Fruit fly (Drosophila melanogaster) whole organism, adult: ENCODE results near the gene CG10098.

ENCODE experiments used
- CG11617 ChIP-seq: fragments of 200-800 bp; sonication (Bioruptor generic); optimal IDR thresholded peaks from 2 replicates; lab custom pipeline; 2017; ENCODE audit warnings: mild to moderate bottlenecking, missing biosample characterization, missing genetic modification reagents, missing genetic modification characterization
- CG12768 ChIP-seq: fragments of 200-800 bp; sonication (Bioruptor generic); optimal IDR thresholded peaks from 2 replicates; lab custom pipeline; 2017; ENCODE audit warnings: missing biosample characterization, missing genetic modification characterization, mild to moderate bottlenecking, moderate library complexity, missing genetic modification reagents
- CG14711 ChIP-seq: fragments of 200-800 bp; sonication (Bioruptor generic); optimal IDR thresholded peaks from 2 replicates; lab custom pipeline; 2018; ENCODE audit warnings: missing biosample characterization, mild to moderate bottlenecking, missing genetic modification characterization, moderate library complexity
- CG1620 ChIP-seq: fragments of 200-800 bp; sonication (Bioruptor generic); optimal IDR thresholded peaks from 2 replicates; lab custom pipeline; 2016; ENCODE audit warnings: missing biosample characterization, missing genetic modification characterization
- CG33017 ChIP-seq: fragments of 200-800 bp; sonication (Bioruptor generic); optimal IDR thresholded peaks from 2 replicates; lab custom pipeline; 2018; ENCODE audit warnings: missing biosample characterization, mild to moderate bottlenecking, missing genetic modification characterization, moderate library complexity
- CG5204 ChIP-seq: fragments of 200-800 bp; sonication (Bioruptor generic); optimal IDR thresholded peaks from 2 replicates; lab custom pipeline; 2016; ENCODE audit warnings: missing biosample characterization, missing genetic modification characterization
- CG7045 ChIP-seq: fragments of 200-800 bp; sonication (Bioruptor generic); optimal IDR thresholded peaks from 2 replicates; lab custom pipeline; 2017; ENCODE audit warnings: missing biosample characterization, mild to moderate bottlenecking, missing genetic modification characterization
- CG7101 ChIP-seq: fragments of 200-800 bp; sonication (Bioruptor generic); optimal IDR thresholded peaks from 2 replicates; lab custom pipeline; 2018; ENCODE audit warnings: missing biosample characterization, mild to moderate bottlenecking, missing genetic modification characterization, moderate library complexity
- Clk ChIP-seq: fragments of 200-800 bp; sonication (Bioruptor generic); optimal IDR thresholded peaks from 2 replicates; lab custom pipeline; 2017; ENCODE audit warnings: missing biosample characterization, missing genetic modification characterization
- Crg-1 ChIP-seq: fragments of 200-800 bp; sonication (Bioruptor generic); optimal IDR thresholded peaks from 2 replicates; lab custom pipeline; 2016; ENCODE audit warnings: missing biosample characterization, missing genetic modification characterization
- Hr96 ChIP-seq: fragments of 200-800 bp; sonication (Bioruptor generic); optimal IDR thresholded peaks from 2 replicates; lab custom pipeline; 2016; ENCODE audit warnings: missing biosample characterization, missing genetic modification characterization
- Mnt ChIP-seq: fragments of 200-800 bp; sonication (Bioruptor generic); optimal IDR thresholded peaks from 2 replicates; lab custom pipeline; 2016; ENCODE audit warnings: missing biosample characterization, mild to moderate bottlenecking, missing genetic modification characterization
- bab1 ChIP-seq: fragments of 200-800 bp; sonication (Bioruptor generic); optimal IDR thresholded peaks from 3 replicates; lab custom pipeline; 2019; ENCODE audit warnings: missing biosample characterization, mild to moderate bottlenecking, missing genetic modification characterization, moderate library complexity
- cic ChIP-seq: fragments of 200-800 bp; sonication (Bioruptor generic); optimal IDR thresholded peaks from 2 replicates; lab custom pipeline; 2017; ENCODE audit warnings: missing biosample characterization, mild to moderate bottlenecking, missing genetic modification characterization, moderate library complexity
- cnc ChIP-seq, 2 experiments: fragments of >200 bp; optimal IDR thresholded peaks; 2 replicates each; lab custom pipeline; 2017
- kay ChIP-seq: fragments of 200-800 bp; sonication (Bioruptor generic); peaks from one replicate; lab custom pipeline; 2016; ENCODE audit warnings: missing biosample characterization, missing genetic modification characterization, borderline replicate concordance
- ovo ChIP-seq: fragments of 200-800 bp; sonication (Bioruptor generic); optimal IDR thresholded peaks from 2 replicates; lab custom pipeline; 2016; ENCODE audit warnings: missing biosample characterization, missing genetic modification characterization
- pad ChIP-seq: fragments of 200-800 bp; sonication (Bioruptor generic); optimal IDR thresholded peaks from 3 replicates; lab custom pipeline; 2017; ENCODE audit warnings: missing biosample characterization, missing genetic modification characterization, mild to moderate bottlenecking, moderate library complexity, missing genetic modification reagents
- tj ChIP-seq: fragments of 200-800 bp; sonication (Bioruptor generic); optimal IDR thresholded peaks from 3 replicates; lab custom pipeline; 2017; ENCODE audit warnings: missing biosample characterization, mild to moderate bottlenecking, missing genetic modification characterization, moderate library complexity
- toe ChIP-seq: fragments of 200-800 bp; sonication (Bioruptor generic); optimal IDR thresholded peaks from 2 replicates; lab custom pipeline; 2016; ENCODE audit warnings: missing biosample characterization, missing genetic modification characterization

The CG10098 gene

dm6 chr3R:7080157-7080916 is 44.0 kb upstream of the CG10098 start, which contains the start of gene Ref1:
Gene Ref1 (minus strand): TSS chr3R:7080387.
- TF ChIP-seq toe (GFP tag; lab: Kevin White, UChicago), result no peak
- TF ChIP-seq Mnt (GFP tag; lab: Kevin White, UChicago), result peak; percentile 19
- no peak for TF ChIP-seq tj (GFP tag; lab: Kevin White, UChicago)
- no peak for TF ChIP-seq pad (GFP tag; lab: Kevin White, UChicago)
- TF ChIP-seq Crg-1, result no peak
- TF ChIP-seq bab1 (GFP tag; lab: Kevin White, UChicago), result peak; percentile 9
- no peak for TF ChIP-seq Clk (GFP tag; lab: Kevin White, UChicago)
- no peak for TF ChIP-seq CG7045 (GFP tag; lab: Kevin White, UChicago)
- TF ChIP-seq CG7101 (tag; lab: Kevin White, UChicago), result peak; percentile 4
- no peak for TF ChIP-seq cic (GFP tag; lab: Kevin White, UChicago)
- TF ChIP-seq CG1620 (GFP tag; lab: Kevin White, UChicago), result no peak
- TF ChIP-seq CG5204, result no peak

DNA sequence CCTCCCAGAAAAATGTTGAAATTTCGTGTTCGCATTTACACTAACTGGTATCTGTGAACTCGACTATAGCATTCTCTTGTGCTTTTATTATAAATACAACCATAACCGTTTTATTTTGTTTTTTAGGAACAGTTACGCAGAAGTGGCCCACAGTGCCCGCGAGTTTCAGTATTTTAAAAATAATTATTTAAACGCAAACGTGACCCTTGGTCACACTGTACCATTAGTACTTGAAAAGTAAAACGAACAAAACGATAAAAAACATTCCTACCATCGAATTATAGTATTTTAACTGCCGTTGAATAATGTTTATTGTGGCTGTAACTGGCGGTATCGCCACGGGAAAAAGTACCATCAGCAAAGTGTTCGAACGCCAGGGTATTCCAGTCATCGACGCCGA is 42.4 kb upstream of the CG10098 start, which contains the start of gene Dpck:
Gene Dpck, plus strand, starts transcription at position 211 of the 400 bp plus-strand sequence.
- peak; percentile 39 for TF ChIP-seq CG1620 (GFP tag; lab: Kevin White, UChicago)
- peak; percentile 3 for TF ChIP-seq cic (GFP tag; lab: Kevin White, UChicago)
- TF ChIP-seq CG5204, result no peak
- TF ChIP-seq CG33017 (tag; lab: Kevin White, UChicago), result no peak
- no peak for TF ChIP-seq Crg-1
- no peak for TF ChIP-seq pad (GFP tag; lab: Kevin White, UChicago)
- TF ChIP-seq CG11617 (GFP tag; lab: Kevin White, UChicago), result peak; percentile 17
- TF ChIP-seq CG7101 (tag; lab: Kevin White, UChicago), result peak; percentile 23
- TF ChIP-seq Mnt (GFP tag; lab: Kevin White, UChicago), result peak; percentile 32
- TF ChIP-seq CG12768, result peak; percentile 42
- TF ChIP-seq toe (GFP tag; lab: Kevin White, UChicago), result peak; percentile 55
- peak; percentile 68 for TF ChIP-seq bab1 (GFP tag; lab: Kevin White, UChicago)
- TF ChIP-seq Clk (GFP tag; lab: Kevin White, UChicago), result no peak
- TF ChIP-seq tj (GFP tag; lab: Kevin White, UChicago), result peak; percentile 3
- TF ChIP-seq CG14711 (tag; lab: Kevin White, UChicago), result no peak

DNA sequence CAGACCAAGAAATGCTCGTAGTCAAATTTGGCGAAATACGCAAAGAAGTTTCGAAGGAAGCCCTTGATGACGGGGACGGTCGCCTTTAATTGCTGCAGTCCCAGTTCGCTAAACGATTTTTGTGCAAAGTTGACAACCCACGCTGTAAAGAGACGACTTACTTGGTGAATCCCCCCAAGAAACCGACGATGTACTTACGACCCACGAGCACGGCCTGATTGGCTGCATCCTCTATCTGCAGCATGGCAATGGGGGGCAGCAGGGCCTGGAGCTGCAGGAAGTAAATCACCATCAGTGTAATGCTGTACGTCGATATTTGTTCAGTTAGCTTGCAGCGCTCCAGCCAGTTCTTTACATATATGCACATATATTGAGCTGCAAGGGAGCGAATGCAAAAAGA is 40.6 kb upstream of the CG10098 start:
- TF ChIP-seq bab1 (GFP tag; lab: Kevin White, UChicago), result no peak
- no peak for TF ChIP-seq CG7045 (GFP tag; lab: Kevin White, UChicago)
- no peak for TF ChIP-seq cic (GFP tag; lab: Kevin White, UChicago)
- TF ChIP-seq toe (GFP tag; lab: Kevin White, UChicago), result no peak
- no peak for TF ChIP-seq cnc (optimal IDR thresholded peaks at IDR 0.05; lab: Kevin White, UChicago)
- TF ChIP-seq Mnt (GFP tag; lab: Kevin White, UChicago), result no peak
- TF ChIP-seq Crg-1, result no peak
- TF ChIP-seq kay (GFP tag; lab: Kevin White, UChicago), result no peak

DNA sequence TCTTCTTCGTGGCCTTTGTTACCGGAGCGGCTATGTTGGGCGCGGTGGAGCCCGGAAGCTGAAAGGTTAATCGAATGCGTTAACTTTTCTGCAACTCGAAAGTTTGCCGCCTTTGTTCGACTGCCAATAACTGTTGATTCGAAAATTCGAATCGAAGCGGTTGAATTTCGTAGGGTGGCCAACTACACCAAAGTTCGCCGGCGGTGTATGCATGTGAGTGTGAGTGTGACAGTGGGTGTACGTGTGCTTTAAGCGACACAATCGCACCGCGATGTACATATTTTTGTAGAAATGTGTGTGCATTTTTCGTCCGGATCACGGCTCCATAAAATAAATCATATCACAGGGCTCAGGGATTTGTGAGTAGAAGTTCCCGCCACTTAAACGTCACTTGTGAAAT is 38.9 kb upstream of the CG10098 start:
- TF ChIP-seq pad (GFP tag; lab: Kevin White, UChicago) (no peak), CG14711 (tag; lab: Kevin White, UChicago) (peak; percentile 87)

- TF ChIP-seq bab1 (GFP tag; lab: Kevin White, UChicago) (no peak), tj (GFP tag; lab: Kevin White, UChicago) (no peak)
Observed at dm6 chr3R:7085983-7086376, 38.4 kb upstream of the CG10098 start, which contains the start of gene Tailor. Gene Tailor (minus strand): TSS chr3R:7086083.

dm6 chr3R:7086377-7087200 is 37.8 kb upstream of the CG10098 start, which contains the start of gene alphaTub84B:
Gene alphaTub84B (plus strand): TSS chr3R:7086599.
- peak; percentile 84 for TF ChIP-seq Crg-1
- peak; percentile 43 for TF ChIP-seq CG12768
- TF ChIP-seq CG33017 (tag; lab: Kevin White, UChicago), result peak; percentile 66
- no peak for TF ChIP-seq ovo (GFP tag; lab: Kevin White, UChicago)
- TF ChIP-seq CG14711 (tag; lab: Kevin White, UChicago), result peak; percentile 51
- peak; percentile 59 for TF ChIP-seq CG1620 (GFP tag; lab: Kevin White, UChicago)
- TF ChIP-seq cic (GFP tag; lab: Kevin White, UChicago), result peak; percentile 86
- TF ChIP-seq toe (GFP tag; lab: Kevin White, UChicago), result no peak
- peak; percentile 91 for TF ChIP-seq Mnt (GFP tag; lab: Kevin White, UChicago)
- TF ChIP-seq CG5204, result no peak
- TF ChIP-seq Clk (GFP tag; lab: Kevin White, UChicago), result no peak
- peak; percentile 37 for TF ChIP-seq CG7045 (GFP tag; lab: Kevin White, UChicago)
- TF ChIP-seq cnc (optimal IDR thresholded peaks at IDR 0.05; lab: Kevin White, UChicago), result peak in 1 of 2 experiments; percentile 10
- TF ChIP-seq pad (GFP tag; lab: Kevin White, UChicago), result no peak
- TF ChIP-seq kay (GFP tag; lab: Kevin White, UChicago), result no peak
- peak; percentile 61 for TF ChIP-seq CG7101 (tag; lab: Kevin White, UChicago)
- TF ChIP-seq bab1 (GFP tag; lab: Kevin White, UChicago), result peak; percentile 79
- peak; percentile 80 for TF ChIP-seq Hr96 (GFP tag; lab: Kevin White, UChicago)
- peak; percentile 73 for TF ChIP-seq CG11617 (GFP tag; lab: Kevin White, UChicago)
- TF ChIP-seq tj (GFP tag; lab: Kevin White, UChicago), result peak; percentile 73
